In genomic region chr2L:20944886-20945558, dm6 we compare ENCODE assay signal across 1 fruit fly cellular context.
TF ChIP-seq lines count a peak whose summit lies in the region.

No protein-coding gene starts in this region.

TF ChIP-seq in whole organism, embryonic, 481 proteins besides CTCF, POLR2A, EP300 and RAD21 (continued from another document and continues in another):
- TF ChIP-seq CG17912 (GFP tag; optimal IDR thresholded peaks at IDR 0.05; lab: Kevin White, UChicago) (no peak), en (GFP tag; optimal IDR thresholded peaks at IDR 0.05; lab: Kevin White, UChicago) (no peak), CHES-1-like (GFP tag; optimal IDR thresholded peaks at IDR 0.05; lab: Kevin White, UChicago) (no peak), odd (GFP tag; optimal IDR thresholded peaks at IDR 0.05; lab: Kevin White, UChicago) (no peak), pfk (GFP tag; optimal IDR thresholded peaks at IDR 0.05; lab: Kevin White, UChicago) (no peak), CG33213 (GFP tag; optimal IDR thresholded peaks at IDR 0.05; lab: Kevin White, UChicago) (no peak), CG15514 (GFP tag; optimal IDR thresholded peaks at IDR 0.05; lab: Kevin White, UChicago) (peak; percentile 7), CG7786 (GFP tag; optimal IDR thresholded peaks at IDR 0.05; lab: Kevin White, UChicago) (no peak), CG7357 (GFP tag; IDR thresholded peaks at IDR 0.05; lab: Robert Waterston, UW) (0 out of 3 replicates have a peak, but pooled peaks have one; percentile 14), Dip2 (GFP tag; IDR thresholded peaks at IDR 0.05; lab: Robert Waterston, UW) (no peak), Rfx (GFP tag; IDR thresholded peaks at IDR 0.05; lab: Robert Waterston, UW) (0 out of 2 replicates have a peak, but pooled peaks have one; percentile 6), CG10321 (GFP tag; IDR thresholded peaks at IDR 0.05; lab: Robert Waterston, UW) (no peak), NC2β (GFP tag; optimal IDR thresholded peaks at IDR 0.05; lab: Kevin White, UChicago) (peak; percentile 15), Dad (GFP tag; optimal IDR thresholded peaks at IDR 0.05; lab: Kevin White, UChicago) (no peak), rib (GFP tag; IDR thresholded peaks at IDR 0.05; lab: Robert Waterston, UW) (no peak), ttk (GFP tag; IDR thresholded peaks at IDR 0.05; lab: Robert Waterston, UW) (no peak), CG6175 (GFP tag; IDR thresholded peaks at IDR 0.05; lab: Robert Waterston, UW) (no peak), sens-2 (GFP tag; IDR thresholded peaks at IDR 0.05; lab: Robert Waterston, UW) (no peak), cato (GFP tag; optimal IDR thresholded peaks at IDR 0.05; lab: Kevin White, UChicago; ENCODE audit: borderline replicate concordance) (no peak), CG34376 (GFP tag; optimal IDR thresholded peaks at IDR 0.05; lab: Kevin White, UChicago) (no peak), tll (GFP tag; optimal IDR thresholded peaks at IDR 0.05; lab: Kevin White, UChicago) (no peak), C15 (GFP tag; IDR thresholded peaks at IDR 0.05; lab: Robert Waterston, UW) (no peak), CG3407 (GFP tag; optimal IDR thresholded peaks at IDR 0.05; lab: Kevin White, UChicago) (peak; percentile 31), pan (optimal IDR thresholded peaks at IDR 0.05; lab: Kevin White, UChicago) (no peak), pan (GFP tag; optimal IDR thresholded peaks at IDR 0.05 in 1 of 2, IDR thresholded peaks at IDR 0.05 in 1 of 2) (no peak), Sox100B (GFP tag; optimal IDR thresholded peaks at IDR 0.05; lab: Kevin White, UChicago) (peak; percentile 31), slp2 (GFP tag; optimal IDR thresholded peaks at IDR 0.05; lab: Kevin White, UChicago) (no peak), jing (GFP tag; optimal IDR thresholded peaks at IDR 0.05; lab: Kevin White, UChicago) (peak; percentile 46), CG12942 (GFP tag; optimal IDR thresholded peaks at IDR 0.05; lab: Kevin White, UChicago) (no peak), CG1602 (GFP tag; optimal IDR thresholded peaks at IDR 0.05; lab: Kevin White, UChicago) (peak; percentile 29), CG13775 (GFP tag; optimal IDR thresholded peaks at IDR 0.05; lab: Kevin White, UChicago) (peak; percentile 35), Myb (GFP tag; optimal IDR thresholded peaks at IDR 0.05; lab: Kevin White, UChicago) (peak; percentile 6), Neu2 (GFP tag; optimal IDR thresholded peaks at IDR 0.05; lab: Kevin White, UChicago; ENCODE audit: borderline replicate concordance) (no peak), CG16815 (GFP tag; optimal IDR thresholded peaks at IDR 0.05; lab: Kevin White, UChicago) (no peak), Bteb2 (GFP tag; optimal IDR thresholded peaks at IDR 0.05; lab: Kevin White, UChicago) (no peak), toy (GFP tag; IDR thresholded peaks at IDR 0.05; lab: Robert Waterston, UW) (no peak), CG12744 (GFP tag; optimal IDR thresholded peaks at IDR 0.05; lab: Kevin White, UChicago) (no peak), gce (GFP tag; IDR thresholded peaks at IDR 0.05; lab: Robert Waterston, UW) (0 out of 3 replicates have a peak, but pooled peaks have one; percentile 44), pum (GFP tag; optimal IDR thresholded peaks at IDR 0.05; lab: Kevin White, UChicago) (peak; percentile 21), CG11247 (GFP tag; IDR thresholded peaks at IDR 0.05; lab: Robert Waterston, UW) (no peak), CG11695 (GFP tag; IDR thresholded peaks at IDR 0.05; lab: Robert Waterston, UW) (no peak), Dip3 (GFP tag; optimal IDR thresholded peaks at IDR 0.05; lab: Kevin White, UChicago) (no peak), lov (optimal IDR thresholded peaks at IDR 0.05; lab: Kevin White, UChicago) (no peak), lov (GFP tag; IDR thresholded peaks at IDR 0.05; lab: Robert Waterston, UW) (no peak), CG10267 (tag; optimal IDR thresholded peaks at IDR 0.05; lab: Kevin White, UChicago) (peak; percentile 51), org-1 (GFP tag; optimal IDR thresholded peaks at IDR 0.05; lab: Kevin White, UChicago) (peak; percentile 53), jigr1 (GFP tag; IDR thresholded peaks at IDR 0.05; lab: Robert Waterston, UW) (no peak), CG9215 (GFP tag; IDR thresholded peaks at IDR 0.05; lab: Robert Waterston, UW) (no peak), YL-1 (GFP tag; optimal IDR thresholded peaks at IDR 0.05; lab: Kevin White, UChicago) (no peak), Nf-YA (GFP tag; IDR thresholded peaks at IDR 0.05; lab: Robert Waterston, UW) (no peak), caup (GFP tag; optimal IDR thresholded peaks at IDR 0.05; lab: Kevin White, UChicago; ENCODE audit: severe bottlenecking) (no peak), H2.0 (GFP tag; IDR thresholded peaks at IDR 0.05; lab: Robert Waterston, UW) (no peak), kay (GFP tag; optimal IDR thresholded peaks at IDR 0.05; lab: Kevin White, UChicago) (no peak), Dref (GFP tag; IDR thresholded peaks at IDR 0.05; lab: Robert Waterston, UW) (no peak), HmgD (GFP tag; optimal IDR thresholded peaks at IDR 0.05; lab: Kevin White, UChicago) (no peak), Max (GFP tag; optimal IDR thresholded peaks at IDR 0.05; lab: Kevin White, UChicago) (no peak), CG10654 (GFP tag; optimal IDR thresholded peaks at IDR 0.05; lab: Kevin White, UChicago) (no peak), ind (GFP tag; optimal IDR thresholded peaks at IDR 0.05; lab: Kevin White, UChicago) (peak; percentile 32), abd-A (tag; optimal IDR thresholded peaks at IDR 0.05; lab: Kevin White, UChicago) (peak; percentile 71), CG11723 (GFP tag; optimal IDR thresholded peaks at IDR 0.05; lab: Kevin White, UChicago) (no peak), CG10274 (GFP tag; optimal IDR thresholded peaks at IDR 0.05; lab: Kevin White, UChicago) (no peak), ash1 (GFP tag; optimal IDR thresholded peaks at IDR 0.05; lab: Kevin White, UChicago) (no peak), nerfin-1 (tag; optimal IDR thresholded peaks at IDR 0.05; lab: Kevin White, UChicago) (peak; percentile 25), crol (GFP tag; IDR thresholded peaks at IDR 0.05; lab: Robert Waterston, UW) (peak; percentile 78), D (optimal IDR thresholded peaks at IDR 0.05; lab: Kevin White, UChicago) (no peak), D (GFP tag; optimal IDR thresholded peaks at IDR 0.05; lab: Kevin White, UChicago) (peak; percentile 66), Optix (GFP tag; IDR thresholded peaks at IDR 0.05; lab: Robert Waterston, UW) (no peak; the same call in 2 of the 3 replicates), CG7987 (GFP tag; optimal IDR thresholded peaks at IDR 0.05; lab: Kevin White, UChicago) (no peak), cas (GFP tag; IDR thresholded peaks at IDR 0.05; lab: Robert Waterston, UW) (no peak), inv (GFP tag; IDR thresholded peaks at IDR 0.05; lab: Robert Waterston, UW; ENCODE audit: partially characterized antibody) (no peak), fd64A (GFP tag; optimal IDR thresholded peaks at IDR 0.05; lab: Kevin White, UChicago) (no peak), CG3163 (GFP tag; optimal IDR thresholded peaks at IDR 0.05; lab: Kevin White, UChicago) (no peak), gsb (GFP tag; IDR thresholded peaks at IDR 0.05; lab: Robert Waterston, UW) (no peak), CG4360 (GFP tag; IDR thresholded peaks at IDR 0.05; lab: Robert Waterston, UW) (no peak), corto (GFP tag; optimal IDR thresholded peaks at IDR 0.05; lab: Kevin White, UChicago) (no peak), tap (tag; optimal IDR thresholded peaks at IDR 0.05; lab: Kevin White, UChicago) (peak; percentile 32), Atf3 (GFP tag; optimal IDR thresholded peaks at IDR 0.05; lab: Kevin White, UChicago) (peak; percentile 24), E2f1 (GFP tag; IDR thresholded peaks at IDR 0.05; lab: Robert Waterston, UW) (no peak), Lpt (GFP tag; optimal IDR thresholded peaks at IDR 0.05; lab: Kevin White, UChicago) (no peak), CG30431 (GFP tag; optimal IDR thresholded peaks at IDR 0.05; lab: Kevin White, UChicago) (peak; percentile 5), CG43689 (GFP tag; IDR thresholded peaks at IDR 0.05; lab: Robert Waterston, UW) (no peak), tgo (GFP tag; IDR thresholded peaks at IDR 0.05; lab: Robert Waterston, UW) (peak; percentile 46; the same call in 1 of the 3 replicates), Meics (GFP tag; optimal IDR thresholded peaks at IDR 0.05; lab: Kevin White, UChicago) (peak; percentile 4), CG5953 (GFP tag; IDR thresholded peaks at IDR 0.05; lab: Robert Waterston, UW) (no peak), Xrp1 (GFP tag; IDR thresholded peaks at IDR 0.05; lab: Robert Waterston, UW) (peak; percentile 70), CG14860 (GFP tag; IDR thresholded peaks at IDR 0.05; lab: Robert Waterston, UW; ENCODE audit: partially characterized antibody) (no peak), ATbp (GFP tag; optimal IDR thresholded peaks at IDR 0.05; lab: Kevin White, UChicago) (peak; percentile 77), dmrt11E (tag; optimal IDR thresholded peaks at IDR 0.05; lab: Kevin White, UChicago) (peak; percentile 61), Doc2 (GFP tag; IDR thresholded peaks at IDR 0.05; lab: Robert Waterston, UW) (no peak), salm (tag; optimal IDR thresholded peaks at IDR 0.05; lab: Kevin White, UChicago) (no peak), MBD-R2 (GFP tag; IDR thresholded peaks at IDR 0.05; lab: Robert Waterston, UW) (no peak), CG8765 (GFP tag; IDR thresholded peaks at IDR 0.05; lab: Robert Waterston, UW) (peak; percentile 12; the same call in 1 of the 2 replicates), CG12155 (GFP tag; optimal IDR thresholded peaks at IDR 0.05; lab: Kevin White, UChicago) (no peak), insv (GFP tag; optimal IDR thresholded peaks at IDR 0.05; lab: Kevin White, UChicago) (no peak), CG33557 (GFP tag; optimal IDR thresholded peaks at IDR 0.05; lab: Kevin White, UChicago) (peak; percentile 11), Scr (GFP tag; IDR thresholded peaks at IDR 0.05; lab: Robert Waterston, UW; ENCODE audit: partially characterized antibody) (no peak), CG14014 (GFP tag; IDR thresholded peaks at IDR 0.05; lab: Robert Waterston, UW) (no peak), nmo (GFP tag; optimal IDR thresholded peaks at IDR 0.05; lab: Kevin White, UChicago) (peak; percentile 59), CG2116 (GFP tag; optimal IDR thresholded peaks at IDR 0.05; lab: Kevin White, UChicago) (no peak), lilli (GFP tag; optimal IDR thresholded peaks at IDR 0.05; lab: Kevin White, UChicago) (peak; percentile 44), Dek (tag; optimal IDR thresholded peaks at IDR 0.05; lab: Kevin White, UChicago) (no peak), Taf1 (GFP tag; IDR thresholded peaks at IDR 0.05; lab: Robert Waterston, UW) (no peak), ase (GFP tag; IDR thresholded peaks at IDR 0.05; lab: Robert Waterston, UW) (peak; percentile 30; the same call in 1 of the 3 replicates), Aef1 (GFP tag; IDR thresholded peaks at IDR 0.05; lab: Robert Waterston, UW) (no peak), Gsc (GFP tag; IDR thresholded peaks at IDR 0.05; lab: Robert Waterston, UW) (no peak), CG10431 (GFP tag; optimal IDR thresholded peaks at IDR 0.05; lab: Kevin White, UChicago) (no peak), CG1024 (GFP tag; IDR thresholded peaks at IDR 0.05; lab: Robert Waterston, UW) (no peak), dpn (GFP tag; optimal IDR thresholded peaks at IDR 0.05; lab: Kevin White, UChicago) (peak; percentile 8 to 49), CG32772 (GFP tag; IDR thresholded peaks at IDR 0.05; lab: Robert Waterston, UW) (no peak), ems (GFP tag; optimal IDR thresholded peaks at IDR 0.05; lab: Kevin White, UChicago) (peak; percentile 38), CG15479 (GFP tag; optimal IDR thresholded peaks at IDR 0.05; lab: Kevin White, UChicago) (no peak), HLH54F (GFP tag; optimal IDR thresholded peaks at IDR 0.05; lab: Kevin White, UChicago) (no peak), dan (GFP tag; IDR thresholded peaks at IDR 0.05; lab: Robert Waterston, UW) (no peak), hkb (optimal IDR thresholded peaks at IDR 0.05; lab: Kevin White, UChicago) (no peak), hkb (GFP tag; IDR thresholded peaks at IDR 0.05; lab: Robert Waterston, UW) (no peak), CG11093 (GFP tag; IDR thresholded peaks at IDR 0.05; lab: Robert Waterston, UW) (no peak), CG1647 (GFP tag; optimal IDR thresholded peaks at IDR 0.05; lab: Kevin White, UChicago) (no peak), pzg (GFP tag; optimal IDR thresholded peaks at IDR 0.05; lab: Kevin White, UChicago) (no peak), Vsx1 (GFP tag; optimal IDR thresholded peaks at IDR 0.05; lab: Kevin White, UChicago) (no peak), maf-S (GFP tag; optimal IDR thresholded peaks at IDR 0.05; lab: Kevin White, UChicago) (no peak), run (tag; optimal IDR thresholded peaks at IDR 0.05; lab: Kevin White, UChicago) (peak; percentile 9), vvl (GFP tag; IDR thresholded peaks at IDR 0.05; lab: Robert Waterston, UW) (0 out of 2 replicates have a peak, but pooled peaks have one; percentile 39), CG2712 (tag; optimal IDR thresholded peaks at IDR 0.05; lab: Kevin White, UChicago) (peak; percentile 76), lab (GFP tag; optimal IDR thresholded peaks at IDR 0.05; lab: Kevin White, UChicago) (peak; percentile 62), row (GFP tag; IDR thresholded peaks at IDR 0.05; lab: Robert Waterston, UW) (peak; percentile 63), CG15269 (tag; optimal IDR thresholded peaks at IDR 0.05; lab: Kevin White, UChicago) (peak; percentile 42), Hmr (GFP tag; optimal IDR thresholded peaks at IDR 0.05; lab: Kevin White, UChicago) (no peak), chn (GFP tag; optimal IDR thresholded peaks at IDR 0.05; lab: Kevin White, UChicago) (peak; percentile 40), CG10543 (GFP tag; optimal IDR thresholded peaks at IDR 0.05; lab: Kevin White, UChicago) (no peak), vnd (GFP tag; IDR thresholded peaks at IDR 0.05; lab: Robert Waterston, UW; ENCODE audit: partially characterized antibody) (no peak), Kr (GFP tag; optimal IDR thresholded peaks at IDR 0.05; lab: Kevin White, UChicago) (no peak), NK7.1 (GFP tag; optimal IDR thresholded peaks at IDR 0.05; lab: Kevin White, UChicago) (no peak), nau (GFP tag; optimal IDR thresholded peaks at IDR 0.05; lab: Kevin White, UChicago) (peak; percentile 21), h (optimal IDR thresholded peaks at IDR 0.05; lab: Kevin White, UChicago) (no peak), Ada2b (GFP tag; IDR thresholded peaks at IDR 0.05; lab: Robert Waterston, UW) (no peak), Hand (GFP tag; optimal IDR thresholded peaks at IDR 0.05; lab: Kevin White, UChicago) (peak; percentile 7), sens (GFP tag; lab: Kevin White, UChicago) (peak; percentile 93)
